Worm (Caenorhabditis elegans) whole organism, young adult: Measurements from ENCODE around the gene Y57G11B.5.

Experiments used
- C06A6.2 ChIP-seq: fragments of 200-800 bp; sonication (Bioruptor generic); conservative IDR thresholded peaks from 2 replicates; pipeline ENCODE4 v1.3.6; 2022; ENCODE audit warnings: missing genetic modification characterization, missing compliant biosample characterization
- D2030.7 ChIP-seq: fragments of 200-800 bp; sonication (Bioruptor generic); IDR thresholded peaks from 2 replicates; pipeline ENCODE4 v1.3.6; 2022; ENCODE audit warnings: missing genetic modification reagents, missing genetic modification characterization, missing compliant biosample characterization
- F22D6.2 ChIP-seq: sonication (generic microtip); optimal IDR thresholded peaks from 2 replicates; lab custom pipeline; 2016; ENCODE audit warnings: mild to moderate bottlenecking, missing genetic modification characterization, missing compliant biosample characterization
- F39B2.1 ChIP-seq: fragments of 200-800 bp; sonication (Bioruptor generic); IDR thresholded peaks from 2 replicates; pipeline ENCODE4 v1.3.6; 2022; ENCODE audit warnings: missing genetic modification reagents, missing genetic modification characterization, missing compliant biosample characterization
- F52B5.7 ChIP-seq: sonication (generic microtip); optimal IDR thresholded peaks from 2 replicates; lab custom pipeline; 2016; ENCODE audit warnings: mild to moderate bottlenecking, missing genetic modification characterization, missing compliant biosample characterization
- F57A8.1 ChIP-seq: fragments of 200-800 bp; sonication (Bioruptor generic); optimal IDR thresholded peaks from 2 replicates; lab custom pipeline; 2018; ENCODE audit warnings: mild to moderate bottlenecking, missing genetic modification characterization, moderate library complexity, missing compliant biosample characterization
- K12H6.12 ChIP-seq: fragments of 200-800 bp; sonication (Bioruptor generic); optimal IDR thresholded peaks from 2 replicates; lab custom pipeline; 2018; ENCODE audit warnings: mild to moderate bottlenecking, missing genetic modification characterization, missing compliant biosample characterization
- Y53F4B.3 ChIP-seq: fragments of 200-800 bp; sonication (Bioruptor generic); IDR thresholded peaks from 2 replicates; pipeline ENCODE4 v1.3.6; 2022; ENCODE audit warnings: missing genetic modification reagents, missing genetic modification characterization, missing compliant biosample characterization
- Y56A3A.18 ChIP-seq: fragments of 200-800 bp; sonication (Bioruptor generic); IDR thresholded peaks from 2 replicates; pipeline ENCODE4 v1.3.6; 2022; ENCODE audit warnings: missing genetic modification reagents, missing genetic modification characterization, missing compliant biosample characterization
- Y95B8A.8 ChIP-seq: fragments of 200-800 bp; sonication (Bioruptor generic); IDR thresholded peaks from 2 replicates; pipeline ENCODE4 v1.3.6; 2022; ENCODE audit warnings: missing genetic modification reagents, missing genetic modification characterization, missing compliant biosample characterization
- athp-1 ChIP-seq: sonication (generic microtip); optimal IDR thresholded peaks from 2 replicates; lab custom pipeline; 2017; ENCODE audit warnings: mild to moderate bottlenecking, missing genetic modification characterization, missing compliant biosample characterization
- bed-2 ChIP-seq: fragments of 200-800 bp; sonication (Bioruptor generic); IDR thresholded peaks from 2 replicates; pipeline ENCODE4 v1.3.6; 2022; ENCODE audit warnings: missing genetic modification reagents, missing genetic modification characterization, missing compliant biosample characterization
- ceh-100 ChIP-seq: fragments of 200-800 bp; sonication (Bioruptor generic); IDR thresholded peaks from 2 replicates; pipeline ENCODE4 v1.3.6; 2022; ENCODE audit warnings: missing genetic modification reagents, missing genetic modification characterization, missing compliant biosample characterization
- ceh-58 ChIP-seq: fragments of 200-800 bp; sonication (Bioruptor generic); IDR thresholded peaks from 2 replicates; pipeline ENCODE4 v1.3.6; 2022; ENCODE audit warnings: missing genetic modification characterization, missing compliant biosample characterization
- ceh-79 ChIP-seq: sonication (generic microtip); optimal IDR thresholded peaks from 2 replicates; lab custom pipeline; 2017; ENCODE audit warnings: mild to moderate bottlenecking, missing genetic modification characterization, missing compliant biosample characterization
- die-1 ChIP-seq: sonication (generic microtip); optimal IDR thresholded peaks from 2 replicates; lab custom pipeline; 2016; ENCODE audit warnings: missing genotype, mild to moderate bottlenecking, missing genetic modification characterization, missing compliant biosample characterization
- egl-44 ChIP-seq: fragments of 200-800 bp; sonication (Bioruptor generic); IDR thresholded peaks from 2 replicates; pipeline ENCODE4 v1.3.6; 2022; ENCODE audit warnings: missing genetic modification reagents, missing genetic modification characterization, missing compliant biosample characterization
- him-1 ChIP-seq: sonication (generic microtip); optimal IDR thresholded peaks from 2 replicates; lab custom pipeline; 2016; ENCODE audit warnings: missing genotype, missing genetic modification reagents, missing genetic modification characterization, missing compliant biosample characterization
- hrde-1 ChIP-seq: sonication (generic microtip); optimal IDR thresholded peaks from 2 replicates; lab custom pipeline; 2016; ENCODE audit warnings: missing genetic modification characterization, mild to moderate bottlenecking, missing compliant biosample characterization, moderate library complexity, missing genotype, missing genetic modification reagents, borderline replicate concordance
- lag-1 ChIP-seq: fragments of 200-800 bp; sonication (Bioruptor generic); IDR thresholded peaks from 2 replicates; pipeline ENCODE4 v1.3.6; 2022; ENCODE audit warnings: missing genetic modification reagents, missing genetic modification characterization, missing compliant biosample characterization
- let-526 ChIP-seq: fragments of 200-800 bp; sonication (Bioruptor generic); IDR thresholded peaks from 2 replicates; pipeline ENCODE4 v1.3.6; 2022; ENCODE audit warnings: missing genetic modification reagents, missing genetic modification characterization, missing compliant biosample characterization
- lin-54 ChIP-seq: fragments of 200-800 bp; sonication (Bioruptor generic); optimal IDR thresholded peaks from 2 replicates; lab custom pipeline; 2018; ENCODE audit warnings: mild to moderate bottlenecking, missing genetic modification characterization, missing compliant biosample characterization
- madf-10 ChIP-seq: sonication (generic microtip); optimal IDR thresholded peaks from 2 replicates; lab custom pipeline; 2016; ENCODE audit warnings: mild to moderate bottlenecking, missing genetic modification characterization, missing compliant biosample characterization
- mes-4 ChIP-seq: sonication (generic microtip); optimal IDR thresholded peaks from 2 replicates; lab custom pipeline; 2016; ENCODE audit warnings: missing genotype, missing genetic modification characterization, missing compliant biosample characterization
- nfya-1 ChIP-seq: sonication (generic microtip); optimal IDR thresholded peaks from 2 replicates; lab custom pipeline; 2017; ENCODE audit warnings: antibody characterized with exemption, missing compliant biosample characterization, missing genetic modification characterization, borderline replicate concordance; ENCODE audit not compliant: insufficient read depth
- rcor-1 ChIP-seq: fragments of 200-800 bp; sonication (Bioruptor generic); IDR thresholded peaks from 2 replicates; pipeline ENCODE4 v1.3.6; 2022; ENCODE audit warnings: missing genetic modification reagents, missing genetic modification characterization, missing compliant biosample characterization
- repo-1 ChIP-seq: sonication (generic microtip); optimal IDR thresholded peaks from 2 replicates; lab custom pipeline; 2017; ENCODE audit warnings: mild to moderate bottlenecking, missing genetic modification characterization, missing compliant biosample characterization
- snpc-4 ChIP-seq, 5 experiments: fragments of 150-350 bp in 1 of 5; sonication (generic microtip) in 4 of 5; optimal IDR thresholded peaks; 2 replicates each; lab custom pipeline; 2014 to 2018; ENCODE audit warnings: missing genetic modification characterization in 5 of 5, missing biosample characterization in 3 of 5, antibody characterized with exemption in 2 of 5, mild to moderate bottlenecking in 2 of 5, missing compliant biosample characterization in 2 of 5, missing genotype in 2 of 5, moderate library complexity in 2 of 5, missing genetic modification reagents in 1 of 5
- sptf-2 ChIP-seq: fragments of 200-800 bp; sonication (Bioruptor generic); optimal IDR thresholded peaks from 2 replicates; lab custom pipeline; 2018; ENCODE audit warnings: mild to moderate bottlenecking, missing genetic modification characterization, missing compliant biosample characterization
- tbp1 ChIP-seq: fragments of 200-800 bp; sonication (Bioruptor generic); optimal IDR thresholded peaks from 2 replicates; lab custom pipeline; 2018; ENCODE audit warnings: mild to moderate bottlenecking, missing genetic modification characterization, missing compliant biosample characterization
- unc-130 ChIP-seq: sonication (generic microtip); optimal IDR thresholded peaks from 2 replicates; lab custom pipeline; 2016; ENCODE audit warnings: missing genetic modification reagents, missing genetic modification characterization, missing compliant biosample characterization
- ztf-22 ChIP-seq: fragments of 200-800 bp; sonication (Bioruptor generic); optimal IDR thresholded peaks from 2 replicates; lab custom pipeline; 2018; ENCODE audit warnings: mild to moderate bottlenecking, missing genetic modification characterization, moderate library complexity, missing compliant biosample characterization
- ztf-28 ChIP-seq: fragments of 200-800 bp; sonication (Bioruptor generic); IDR thresholded peaks from 2 replicates; pipeline ENCODE4 v1.3.6; 2022; ENCODE audit warnings: missing genetic modification reagents, missing genetic modification characterization, missing compliant biosample characterization

The Y57G11B.5 gene

DNA sequence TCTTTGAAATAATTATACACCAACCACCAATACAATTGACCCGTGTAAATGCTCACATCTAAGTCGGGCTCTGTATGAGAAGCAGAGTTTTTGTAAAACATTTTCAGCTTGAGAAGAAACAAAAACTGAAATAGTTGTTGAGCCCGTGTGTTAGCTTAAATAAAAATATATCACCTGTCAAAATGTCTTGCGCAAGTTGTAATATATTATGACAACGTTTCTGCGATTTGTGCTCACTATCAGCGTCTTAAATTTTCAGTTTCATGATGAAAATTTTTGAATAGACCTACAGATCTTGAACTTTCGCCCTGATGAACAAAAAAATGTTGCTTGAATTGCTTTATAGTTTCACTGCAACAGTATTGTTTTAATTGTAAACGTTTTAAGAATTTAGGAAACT, 39.7 kb upstream of the Y57G11B.5 start, which contains the start of gene T27E7.4:
Gene T27E7.4 (minus strand): TSS at position 101 of the 400 bp plus-strand sequence.
- no peak for TF ChIP-seq lin-54 (GFP tag; lab: Kevin White, UChicago)
- TF ChIP-seq D2030.7 (GFP tag; lab: Robert Waterston, UW): no peak
- TF ChIP-seq Y53F4B.3 (GFP tag; lab: Robert Waterston, UW): no peak
- no peak for TF ChIP-seq unc-130
- no peak for TF ChIP-seq mes-4 (tag; lab: Kevin White, UChicago)
- no peak for TF ChIP-seq F22D6.2 (tag; lab: Kevin White, UChicago)
- no peak for TF ChIP-seq F39B2.1 (GFP tag; lab: Robert Waterston, UW)
- no peak for TF ChIP-seq athp-1
- TF ChIP-seq tbp1: no peak
- TF ChIP-seq ceh-58 (GFP tag; lab: Robert Waterston, UW): no peak
- TF ChIP-seq ztf-28 (GFP tag; lab: Robert Waterston, UW): no peak
- TF ChIP-seq F52B5.7 (tag; lab: Kevin White, UChicago): no peak
- no peak for TF ChIP-seq ceh-100 (GFP tag; lab: Robert Waterston, UW)
- no peak for TF ChIP-seq nfya-1 (tag; lab: Kevin White, UChicago)
- TF ChIP-seq C06A6.2 (GFP tag; lab: Robert Waterston, UW): no peak
- no peak for TF ChIP-seq ceh-79 (tag; lab: Kevin White, UChicago)
- TF ChIP-seq rcor-1: no peak
- TF ChIP-seq snpc-4 (GFP tag; optimal IDR thresholded peaks at IDR 0.05; lab: Kevin White, UChicago): no peak
- TF ChIP-seq snpc-4 (tag; optimal IDR thresholded peaks at IDR 0.05; lab: Kevin White, UChicago): no peak

- no peak for TF ChIP-seq die-1
- TF ChIP-seq lin-54 (GFP tag; lab: Kevin White, UChicago): no peak
- no peak for TF ChIP-seq him-1
- TF ChIP-seq repo-1 (tag; lab: Kevin White, UChicago): no peak
- TF ChIP-seq C06A6.2 (GFP tag; lab: Robert Waterston, UW): no peak
- TF ChIP-seq bed-2 (GFP tag; lab: Robert Waterston, UW): no peak
- no peak for TF ChIP-seq Y56A3A.18 (GFP tag; lab: Robert Waterston, UW)
- no peak for TF ChIP-seq snpc-4 (GFP tag; optimal IDR thresholded peaks at IDR 0.05; lab: Kevin White, UChicago)
- no peak for TF ChIP-seq snpc-4 (tag; optimal IDR thresholded peaks at IDR 0.05; lab: Kevin White, UChicago)
These were observed 37.7 kb upstream of the Y57G11B.5 start, which contains the start of gene T27E7.5 for ce11 chrIV:14536911-14537310. TSS of gene T27E7.5 (plus strand) at chrIV:14537163.

ce11 chrIV:14542517-14542916, 32.1 kb upstream of the Y57G11B.5 start, which contains the start of gene pals-29:
TSS of gene pals-29 (minus strand) at chrIV:14542617.
- no peak for TF ChIP-seq ztf-22
- TF ChIP-seq Y95B8A.8 (GFP tag; lab: Robert Waterston, UW): no peak
- no peak for TF ChIP-seq K12H6.12
- TF ChIP-seq Y53F4B.3 (GFP tag; lab: Robert Waterston, UW): no peak
- no peak for TF ChIP-seq die-1
- no peak for TF ChIP-seq lag-1 (GFP tag; lab: Robert Waterston, UW)
- TF ChIP-seq egl-44 (GFP tag; lab: Robert Waterston, UW): no peak
- TF ChIP-seq hrde-1: no peak

- no peak for TF ChIP-seq let-526
- TF ChIP-seq madf-10 (tag; lab: Kevin White, UChicago): no peak
- TF ChIP-seq sptf-2 (GFP tag; lab: Kevin White, UChicago): no peak
These were observed 27.3 kb upstream of the Y57G11B.5 start for ce11 chrIV:14547292-14547691.

- TF ChIP-seq F57A8.1: no peak
These were observed 25.3 kb upstream of the Y57G11B.5 start, which contains the start of gene T27E7.9 for ce11 chrIV:14549308-14549707. TSS of gene T27E7.9 (minus strand) at chrIV:14549408.
